Worm (Caenorhabditis elegans) whole organism, L4 larva: ENCODE results near the gene PDB1.1.

Source experiments
- ZK546.5 ChIP-seq, 2 experiments: sonication (generic microtip); optimal IDR thresholded peaks; 2 replicates each; lab custom pipeline; 2017; ENCODE audit warnings: missing biosample characterization in 2 of 2, missing genetic modification characterization in 2 of 2
- daf-19 ChIP-seq: fragments of 200-800 bp; sonication (Bioruptor generic); conservative IDR thresholded peaks from 2 replicates; pipeline ENCODE4 v1.3.6; 2022; ENCODE audit warnings: missing genetic modification characterization, missing compliant biosample characterization
- hif-1 ChIP-seq, 2 experiments: sonication (generic microtip); optimal IDR thresholded peaks; 2 replicates each; lab custom pipeline; 2016 to 2017; ENCODE audit warnings: missing compliant biosample characterization in 2 of 2, missing genetic modification characterization in 2 of 2, missing genetic modification reagents in 2 of 2, missing genotype in 2 of 2, mild to moderate bottlenecking in 1 of 2
- lin-13 ChIP-seq: fragments of 150-350 bp; optimal IDR thresholded peaks from 2 replicates; lab custom pipeline; 2014; ENCODE audit warnings: missing biosample characterization, missing genetic modification reagents, missing genetic modification characterization
- lsy-2 ChIP-seq, 2 experiments: fragments of 150-350 bp in 1 of 2; sonication (generic microtip) in 1 of 2; optimal IDR thresholded peaks; 2 replicates each; lab custom pipeline; 2014 to 2017; ENCODE audit warnings: missing biosample characterization in 2 of 2, missing genetic modification characterization in 2 of 2
- nhr-10 ChIP-seq: fragments of 150-350 bp; optimal IDR thresholded peaks from 2 replicates; lab custom pipeline; 2014; ENCODE audit warnings: missing biosample characterization, missing genetic modification characterization
- nhr-111 ChIP-seq: fragments of 200-800 bp; sonication (Bioruptor generic); optimal IDR thresholded peaks from 2 replicates; lab custom pipeline; 2018; ENCODE audit warnings: mild to moderate bottlenecking, missing genetic modification characterization, missing compliant biosample characterization
- nhr-25 ChIP-seq: sonication (generic microtip); optimal IDR thresholded peaks from 2 replicates; lab custom pipeline; 2017; ENCODE audit warnings: missing genetic modification characterization, mild to moderate bottlenecking, missing compliant biosample characterization, antibody characterized with exemption, moderate library complexity, borderline replicate concordance; ENCODE audit not compliant: insufficient read depth
- nhr-42 ChIP-seq: fragments of 200-800 bp; sonication (Bioruptor generic); IDR thresholded peaks from 2 replicates; pipeline ENCODE4 v1.3.6; 2022; ENCODE audit warnings: missing genetic modification characterization, missing compliant biosample characterization
- nhr-48 ChIP-seq: sonication (generic microtip); optimal IDR thresholded peaks from 2 replicates; lab custom pipeline; 2016; ENCODE audit warnings: mild to moderate bottlenecking, missing genetic modification characterization, missing compliant biosample characterization
- nhr-6 ChIP-seq: fragments of 150-350 bp; optimal IDR thresholded peaks from 2 replicates; lab custom pipeline; 2014; ENCODE audit warnings: missing biosample characterization, missing genetic modification characterization
- unc-62 ChIP-seq, 3 experiments: fragments of 150-350 bp in 1 of 3; sonication (generic microtip); optimal IDR thresholded peaks in 2 of 3; peaks in 1 of 3; 1 replicate in 1 of 3; 2 replicates in 2 of 3; lab custom pipeline; 2014 to 2017; ENCODE audit warnings: missing biosample characterization in 3 of 3, missing genetic modification characterization in 3 of 3, missing genetic modification reagents in 3 of 3, missing genotype in 1 of 3

- TF ChIP-seq lin-13 (GFP tag; lab: Kevin White, UChicago) = no peak
- TF ChIP-seq hif-1 (tag; optimal IDR thresholded peaks at IDR 0.05; lab: Kevin White, UChicago) = no peak
- no peak for TF ChIP-seq ZK546.5 (tag; optimal IDR thresholded peaks at IDR 0.05; lab: Kevin White, UChicago)
- TF ChIP-seq lsy-2 (tag; optimal IDR thresholded peaks at IDR 0.05; lab: Kevin White, UChicago) = no peak
- TF ChIP-seq unc-62 (GFP tag; optimal IDR thresholded peaks at IDR 0.05 in 1 of 2; lab: Kevin White, UChicago) = no peak
- no peak for TF ChIP-seq unc-62 (tag; optimal IDR thresholded peaks at IDR 0.05; lab: Kevin White, UChicago)
- no peak for TF ChIP-seq nhr-111 (GFP tag; lab: Kevin White, UChicago)
- no peak for TF ChIP-seq daf-19 (GFP tag; lab: Robert Waterston, UW)
- no peak for TF ChIP-seq nhr-10
- no peak for TF ChIP-seq nhr-25 (tag; lab: Kevin White, UChicago)
- no peak for TF ChIP-seq nhr-48 (tag; lab: Kevin White, UChicago)
- no peak for TF ChIP-seq nhr-42
- TF ChIP-seq nhr-6 = no peak
These were observed 49.1 kb upstream of the PDB1.1 start, which contains the start of gene twk-17 for ce11 chrX:7607982-7608381.
